Fruit fly (Drosophila melanogaster) whole organism: ENCODE data around the gene Sf3a2.

ENCODE experiments used
- Dll ChIP-seq: fragments of >200 bp; optimal IDR thresholded peaks from 2 replicates; lab custom pipeline; 2017
- EcR ChIP-seq, 2 experiments: fragments of >200 bp; optimal IDR thresholded peaks; 2 replicates each; lab custom pipeline; 2017; ENCODE audit warnings: missing biosample characterization in 2 of 2, missing genetic modification characterization in 2 of 2, missing genetic modification reagents in 2 of 2
- pan ChIP-seq: fragments of >200 bp; optimal IDR thresholded peaks from 2 replicates; lab custom pipeline; 2017
- psq ChIP-seq: fragments of >200 bp; optimal IDR thresholded peaks from 2 replicates; lab custom pipeline; 2017
- usp ChIP-seq: fragments of >200 bp; optimal IDR thresholded peaks from 2 replicates; lab custom pipeline; 2017; ENCODE audit warnings: missing biosample characterization, missing genetic modification characterization, mixed read lengths

dm6 chr3L:12833354-12833753, 19.5 kb upstream of the Sf3a2 start:
- TF ChIP-seq EcR (GFP tag; optimal IDR thresholded peaks at IDR 0.05; lab: Kevin White, UChicago) (no peak), psq (lab: Kevin White, UChicago) (no peak), pan (no peak), Dll (lab: Kevin White, UChicago) (no peak), usp (GFP tag; lab: Kevin White, UChicago) (no peak)
